Fruit fly (Drosophila melanogaster) S2 (cell line): ENCODE data around the gene chm.

Experiments
- CG8478 ChIP-seq: fragments of >200 bp; optimal IDR thresholded peaks from 2 replicates; lab custom pipeline; 2018
- CTCF ChIP-seq, 2 experiments: fragments of >200 bp; optimal IDR thresholded peaks; 2 replicates each; lab custom pipeline; 2018

DNA sequence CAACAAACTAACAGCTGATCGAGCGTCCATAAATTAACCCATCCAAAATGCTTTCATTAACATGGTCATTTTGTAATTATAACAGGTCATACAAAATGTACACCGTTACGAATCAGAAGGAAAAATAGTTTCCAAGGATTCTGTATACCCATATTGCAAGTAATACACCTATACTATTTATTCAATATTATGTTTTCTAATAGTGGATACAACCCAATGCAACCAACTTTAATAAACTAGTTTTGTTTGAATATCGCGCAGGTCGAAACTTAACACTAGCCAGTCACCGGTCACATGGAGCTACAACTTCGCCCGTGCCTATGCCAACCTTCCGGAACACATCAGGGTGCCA, 15.5 kb downstream of the chm start:
- TF ChIP-seq CTCF (optimal IDR thresholded peaks at IDR 0.05; lab: Kevin White, UChicago): no peak
- no peak for TF ChIP-seq CG8478 (lab: Kevin White, UChicago)
